Worm (Caenorhabditis elegans): Measurements from ENCODE around the gene T26E4.18.

The T26E4.18 gene

ce11 chrV:15793270-15793669 lies 10.4 kb downstream of the T26E4.18 start, which contains the start of gene T26E4.7:
Gene T26E4.7, plus strand, starts transcription at chrV:15793570.
- TF ChIP-seq med-1 (GFP tag; optimal IDR thresholded peaks at IDR 0.05; ENCODE audit: insufficient read depth): no peak

- TF ChIP-seq klf-2 (GFP tag; conservative IDR thresholded peaks at IDR 0.05) (no peak), ref-1 (GFP tag; conservative IDR thresholded peaks at IDR 0.05) (no peak), ztf-29 (GFP tag; IDR thresholded peaks at IDR 0.05) (no peak)
Observed at ce11 chrV:15792409-15792808, 11.2 kb downstream of the T26E4.18 start, which contains the start of gene T26E4.4. Gene T26E4.4, minus strand, starts transcription at chrV:15792509.

- TF ChIP-seq ztf-29 (GFP tag; IDR thresholded peaks at IDR 0.05) (no peak), ref-1 (GFP tag; conservative IDR thresholded peaks at IDR 0.05) (no peak), tab-1 (GFP tag; IDR thresholded peaks at IDR 0.05) (no peak), ztf-23 (GFP tag; IDR thresholded peaks at IDR 0.05) (no peak), T22C8.4 (GFP tag; IDR thresholded peaks at IDR 0.05) (no peak), med-1 (GFP tag; optimal IDR thresholded peaks at IDR 0.05; ENCODE audit: insufficient read depth) (no peak)
Observed at ce11 chrV:15782494-15782893, 21.2 kb downstream of the T26E4.18 start, which contains the start of gene T26E4.3. Gene T26E4.3, plus strand, starts transcription at chrV:15782794.

- TF ChIP-seq flt-1 (GFP tag; IDR thresholded peaks at IDR 0.05) (no peak), tab-1 (GFP tag; IDR thresholded peaks at IDR 0.05) (no peak), med-1 (GFP tag; optimal IDR thresholded peaks at IDR 0.05; ENCODE audit: insufficient read depth) (no peak), ref-1 (GFP tag; conservative IDR thresholded peaks at IDR 0.05) (no peak), cog-1 (tag; optimal IDR thresholded peaks at IDR 0.05) (no peak), ztf-29 (GFP tag; IDR thresholded peaks at IDR 0.05) (no peak), ztf-23 (GFP tag; IDR thresholded peaks at IDR 0.05) (no peak), klf-2 (GFP tag; conservative IDR thresholded peaks at IDR 0.05) (no peak), T22C8.4 (GFP tag; IDR thresholded peaks at IDR 0.05) (no peak)
Observed at ce11 chrV:15781086-15781485, 22.6 kb downstream of the T26E4.18 start, which contains the start of gene T26E4.2. Gene T26E4.2, plus strand, starts transcription at chrV:15781386.

- TF ChIP-seq tab-1 (GFP tag; IDR thresholded peaks at IDR 0.05) (no peak), T22C8.4 (GFP tag; IDR thresholded peaks at IDR 0.05) (no peak), cog-1 (tag; optimal IDR thresholded peaks at IDR 0.05) (no peak), ztf-23 (GFP tag; IDR thresholded peaks at IDR 0.05) (no peak), med-1 (GFP tag; optimal IDR thresholded peaks at IDR 0.05; ENCODE audit: insufficient read depth) (no peak), flt-1 (GFP tag; IDR thresholded peaks at IDR 0.05) (no peak), ref-1 (GFP tag; conservative IDR thresholded peaks at IDR 0.05) (no peak), ztf-29 (GFP tag; IDR thresholded peaks at IDR 0.05) (no peak), klf-2 (GFP tag; conservative IDR thresholded peaks at IDR 0.05) (no peak)
Observed at ce11 chrV:15779128-15779729, 24.4 kb downstream of the T26E4.18 start, which contains the start of the genes nhr-285 and irld-52. Gene nhr-285, minus strand, starts transcription at chrV:15779228. Gene irld-52, plus strand, starts transcription at chrV:15779679.

- TF ChIP-seq flt-1 (GFP tag; IDR thresholded peaks at IDR 0.05): no peak
- TF ChIP-seq med-1 (GFP tag; optimal IDR thresholded peaks at IDR 0.05; ENCODE audit: insufficient read depth): no peak
- no peak for TF ChIP-seq ref-1 (GFP tag; conservative IDR thresholded peaks at IDR 0.05)
- no peak for TF ChIP-seq klf-2 (GFP tag; conservative IDR thresholded peaks at IDR 0.05)
- TF ChIP-seq ztf-23 (GFP tag; IDR thresholded peaks at IDR 0.05): no peak
- TF ChIP-seq T22C8.4 (GFP tag; IDR thresholded peaks at IDR 0.05): no peak
Observed at ce11 chrV:15776651-15777050, 27.0 kb downstream of the T26E4.18 start, which contains the start of gene nhr-283. Gene nhr-283, minus strand, starts transcription at chrV:15776751.

- TF ChIP-seq med-1 (GFP tag; optimal IDR thresholded peaks at IDR 0.05; ENCODE audit: insufficient read depth) (no peak), klf-2 (GFP tag; conservative IDR thresholded peaks at IDR 0.05) (no peak), tab-1 (GFP tag; IDR thresholded peaks at IDR 0.05) (no peak), ref-1 (GFP tag; conservative IDR thresholded peaks at IDR 0.05) (no peak), T22C8.4 (GFP tag; IDR thresholded peaks at IDR 0.05) (no peak), flt-1 (GFP tag; IDR thresholded peaks at IDR 0.05) (no peak), ztf-23 (GFP tag; IDR thresholded peaks at IDR 0.05) (no peak), cog-1 (tag; optimal IDR thresholded peaks at IDR 0.05) (no peak), ztf-29 (GFP tag; IDR thresholded peaks at IDR 0.05) (no peak)
Observed at ce11 chrV:15773941-15774340, 29.7 kb downstream of the T26E4.18 start.

ce11 chrV:15773141-15773540 lies 30.5 kb downstream of the T26E4.18 start, which contains the start of gene nhr-60:
Gene nhr-60, minus strand, starts transcription at chrV:15773241.
- TF ChIP-seq cog-1 (tag; optimal IDR thresholded peaks at IDR 0.05): no peak
- TF ChIP-seq ztf-29 (GFP tag; IDR thresholded peaks at IDR 0.05): no peak
- TF ChIP-seq tab-1 (GFP tag; IDR thresholded peaks at IDR 0.05): no peak
- no peak for TF ChIP-seq klf-2 (GFP tag; conservative IDR thresholded peaks at IDR 0.05)
- no peak for TF ChIP-seq T22C8.4 (GFP tag; IDR thresholded peaks at IDR 0.05)
- TF ChIP-seq flt-1 (GFP tag; IDR thresholded peaks at IDR 0.05): no peak
- TF ChIP-seq ztf-23 (GFP tag; IDR thresholded peaks at IDR 0.05): no peak
- no peak for TF ChIP-seq ref-1 (GFP tag; conservative IDR thresholded peaks at IDR 0.05)
- no peak for TF ChIP-seq med-1 (GFP tag; optimal IDR thresholded peaks at IDR 0.05; ENCODE audit: insufficient read depth)

- no peak for TF ChIP-seq cog-1 (tag; optimal IDR thresholded peaks at IDR 0.05)
- no peak for TF ChIP-seq tab-1 (GFP tag; IDR thresholded peaks at IDR 0.05)
- no peak for TF ChIP-seq ztf-23 (GFP tag; IDR thresholded peaks at IDR 0.05)
- no peak for TF ChIP-seq med-1 (GFP tag; optimal IDR thresholded peaks at IDR 0.05; ENCODE audit: insufficient read depth)
- no peak for TF ChIP-seq ref-1 (GFP tag; conservative IDR thresholded peaks at IDR 0.05)
- no peak for TF ChIP-seq flt-1 (GFP tag; IDR thresholded peaks at IDR 0.05)
- TF ChIP-seq ztf-29 (GFP tag; IDR thresholded peaks at IDR 0.05): no peak
- TF ChIP-seq klf-2 (GFP tag; conservative IDR thresholded peaks at IDR 0.05): no peak
- no peak for TF ChIP-seq T22C8.4 (GFP tag; IDR thresholded peaks at IDR 0.05)
Observed at ce11 chrV:15769072-15769471, 34.6 kb downstream of the T26E4.18 start, which contains the start of gene F57A10.4. Gene F57A10.4, plus strand, starts transcription at chrV:15769438.

ce11 chrV:15767385-15767784 lies 36.3 kb downstream of the T26E4.18 start:
- TF ChIP-seq ztf-23 (GFP tag; IDR thresholded peaks at IDR 0.05) (0 out of 2 replicates have a peak, but pooled peaks have one; percentile 57), flt-1 (GFP tag; IDR thresholded peaks at IDR 0.05) (peak; percentile 39; the same call in 1 of the 2 replicates), ref-1 (GFP tag; conservative IDR thresholded peaks at IDR 0.05) (0 out of 2 replicates have a peak, but pooled peaks have one; percentile 11), tab-1 (GFP tag; IDR thresholded peaks at IDR 0.05) (peak; percentile 75), T22C8.4 (GFP tag; IDR thresholded peaks at IDR 0.05) (peak; percentile 22; the same call in 1 of the 2 replicates)

Data from whole organism, midembryonic.